Worm (Caenorhabditis elegans): Measurements from ENCODE around the gene C32B5.15.

ce11 chrII:999493-999892 is 26.7 kb upstream of the C32B5.15 start, which contains the start of gene fbxb-29:
- TF ChIP-seq mbf-1 (tag; optimal IDR thresholded peaks at IDR 0.05) (no peak), ztf-11 (tag; optimal IDR thresholded peaks at IDR 0.05) (no peak), mab-5 (tag; optimal IDR thresholded peaks at IDR 0.05) (no peak), snpc-4 (tag; optimal IDR thresholded peaks at IDR 0.05) (no peak), ama-1 (optimal IDR thresholded peaks at IDR 0.05) (no peak), C34F6.9 (tag; optimal IDR thresholded peaks at IDR 0.05) (no peak), lin-13 (GFP tag; optimal IDR thresholded peaks at IDR 0.05) (no peak), nhr-11 (tag; optimal IDR thresholded peaks at IDR 0.05) (no peak), nhr-6 (tag; optimal IDR thresholded peaks at IDR 0.05) (no peak), elt-1 (tag; optimal IDR thresholded peaks at IDR 0.05) (no peak), unc-62 (GFP tag; optimal IDR thresholded peaks at IDR 0.05) (no peak), nhr-10 (tag; optimal IDR thresholded peaks at IDR 0.05) (no peak), skn-1 (tag; optimal IDR thresholded peaks at IDR 0.05) (no peak), fos-1 (tag; optimal IDR thresholded peaks at IDR 0.05) (no peak)

Measured in whole organism, L2 larva.